Fruit fly (Drosophila melanogaster) whole organism, prepupa: ENCODE measurements around the gene sqz.

Experiments used
- Blimp-1 ChIP-seq: fragments of 200-800 bp; sonication (Bioruptor generic); optimal IDR thresholded peaks from 3 replicates; lab custom pipeline; 2017; ENCODE audit warnings: missing biosample characterization, missing genetic modification characterization, mild to moderate bottlenecking, moderate library complexity, missing genetic modification reagents
- CG10669 ChIP-seq: fragments of 200-800 bp; sonication (Bioruptor generic); optimal IDR thresholded peaks from 3 replicates; lab custom pipeline; 2018; ENCODE audit warnings: missing biosample characterization, mild to moderate bottlenecking, missing genetic modification characterization, moderate library complexity
- CG11294 ChIP-seq: fragments of 200-800 bp; sonication (Bioruptor generic); IDR thresholded peaks from 2 replicates; pipeline ENCODE4 v1.3.6; 2022; ENCODE audit warnings: missing biosample characterization, missing genetic modification characterization
- CG11762 ChIP-seq: fragments of 200-800 bp; sonication (Bioruptor generic); optimal IDR thresholded peaks from 3 replicates; lab custom pipeline; 2016; ENCODE audit warnings: missing biosample characterization, missing genetic modification characterization; ENCODE audit not compliant: insufficient read depth
- CG11902 ChIP-seq: fragments of 200-800 bp; sonication (Bioruptor generic); optimal IDR thresholded peaks from 3 replicates; lab custom pipeline; 2016; ENCODE audit warnings: missing biosample characterization, missing genetic modification characterization
- CG15336 ChIP-seq: fragments of 200-800 bp; sonication (Bioruptor generic); IDR thresholded peaks from 2 replicates; pipeline ENCODE4 v1.3.6; 2022; ENCODE audit warnings: missing biosample characterization, missing genetic modification characterization
- CG1621 ChIP-seq: fragments of 200-800 bp; sonication (Bioruptor generic); optimal IDR thresholded peaks from 3 replicates; lab custom pipeline; 2018; ENCODE audit warnings: missing biosample characterization, mild to moderate bottlenecking, missing genetic modification characterization
- CG16779 ChIP-seq: fragments of 200-800 bp; sonication (Bioruptor generic); optimal IDR thresholded peaks from 3 replicates; lab custom pipeline; 2017; ENCODE audit warnings: missing biosample characterization, mild to moderate bottlenecking, missing genetic modification characterization
- CG3032 ChIP-seq: fragments of 200-800 bp; optimal IDR thresholded peaks from 2 replicates; lab custom pipeline; 2019; ENCODE audit warnings: missing biosample characterization, mild to moderate bottlenecking, missing genetic modification characterization, moderate library complexity
- CG34406 ChIP-seq: fragments of 200-800 bp; sonication (Bioruptor generic); optimal IDR thresholded peaks from 3 replicates; lab custom pipeline; 2016; ENCODE audit warnings: missing biosample characterization, missing genetic modification characterization
- CG3919 ChIP-seq: fragments of 200-800 bp; sonication (Bioruptor generic); optimal IDR thresholded peaks from 3 replicates; lab custom pipeline; 2016; ENCODE audit warnings: missing biosample characterization, missing genetic modification characterization
- CG4318 ChIP-seq: fragments of 200-800 bp; sonication (Bioruptor generic); optimal IDR thresholded peaks from 3 replicates; lab custom pipeline; 2017; ENCODE audit warnings: missing biosample characterization, mild to moderate bottlenecking, missing genetic modification characterization
- CG6276 ChIP-seq: fragments of 200-800 bp; sonication (Bioruptor generic); optimal IDR thresholded peaks from 2 replicates; lab custom pipeline; 2017; ENCODE audit warnings: missing biosample characterization, mild to moderate bottlenecking, missing genetic modification characterization
- CG6808 ChIP-seq: fragments of 200-800 bp; sonication (Bioruptor generic); optimal IDR thresholded peaks from 3 replicates; lab custom pipeline; 2017; ENCODE audit warnings: missing biosample characterization, missing genetic modification characterization, mild to moderate bottlenecking, moderate library complexity, missing genetic modification reagents
- CG6854 ChIP-seq: fragments of 200-800 bp; sonication (Bioruptor generic); optimal IDR thresholded peaks from 2 replicates; lab custom pipeline; 2017; ENCODE audit warnings: missing biosample characterization, mild to moderate bottlenecking, missing genetic modification characterization
- CG7368 ChIP-seq: fragments of 200-800 bp; sonication (Bioruptor generic); optimal IDR thresholded peaks from 3 replicates; lab custom pipeline; 2016; ENCODE audit warnings: missing biosample characterization, missing genetic modification characterization
- CG8319 ChIP-seq: fragments of 200-800 bp; sonication (Bioruptor generic); optimal IDR thresholded peaks from 3 replicates; lab custom pipeline; 2016; ENCODE audit warnings: missing biosample characterization, missing genetic modification characterization
- CG8632 ChIP-seq: fragments of 200-800 bp; sonication (Bioruptor generic); optimal IDR thresholded peaks from 3 replicates; lab custom pipeline; 2016; ENCODE audit warnings: missing biosample characterization, missing genetic modification characterization
- CG9139 ChIP-seq: fragments of 200-800 bp; sonication (Bioruptor generic); optimal IDR thresholded peaks from 3 replicates; lab custom pipeline; 2017; ENCODE audit warnings: missing biosample characterization, mild to moderate bottlenecking, missing genetic modification characterization
- Eip75B ChIP-seq: fragments of 200-800 bp; sonication (Bioruptor generic); optimal IDR thresholded peaks from 3 replicates; lab custom pipeline; 2016; ENCODE audit warnings: missing biosample characterization, missing genetic modification characterization
- Eip78C ChIP-seq: fragments of 200-800 bp; sonication (Bioruptor generic); peaks from one replicate; lab custom pipeline; 2016; ENCODE audit warnings: missing biosample characterization, missing genetic modification characterization
- Eip93F ChIP-seq: fragments of 200-800 bp; sonication (Bioruptor generic); optimal IDR thresholded peaks from 2 replicates; lab custom pipeline; 2016; ENCODE audit warnings: missing biosample characterization, mild to moderate bottlenecking, missing genetic modification characterization
- Ets21C ChIP-seq: fragments of 200-800 bp; sonication (Bioruptor generic); optimal IDR thresholded peaks from 3 replicates; lab custom pipeline; 2016; ENCODE audit warnings: missing biosample characterization, missing genetic modification characterization
- Ets96B ChIP-seq: fragments of 200-800 bp; optimal IDR thresholded peaks from 2 replicates; lab custom pipeline; 2019; ENCODE audit warnings: missing biosample characterization, mild to moderate bottlenecking, missing genetic modification characterization, moderate library complexity
- Hr38 ChIP-seq: sonication (Bioruptor generic); optimal IDR thresholded peaks from 2 replicates; lab custom pipeline; 2016; ENCODE audit warnings: missing biosample characterization, missing genetic modification characterization
- Hr39 ChIP-seq: fragments of 200-800 bp; sonication (Bioruptor generic); optimal IDR thresholded peaks from 2 replicates; lab custom pipeline; 2016; ENCODE audit warnings: missing biosample characterization, missing genetic modification characterization
- Hr4 ChIP-seq: fragments of 200-800 bp; sonication (Bioruptor generic); optimal IDR thresholded peaks from 3 replicates; lab custom pipeline; 2016; ENCODE audit warnings: missing biosample characterization, missing genetic modification characterization
- Lpt ChIP-seq: fragments of 200-800 bp; sonication (Bioruptor generic); optimal IDR thresholded peaks from 3 replicates; lab custom pipeline; 2016; ENCODE audit warnings: missing biosample characterization, missing genetic modification characterization
- OdsH ChIP-seq: fragments of 200-800 bp; sonication (Bioruptor generic); optimal IDR thresholded peaks from 3 replicates; lab custom pipeline; 2016; ENCODE audit warnings: missing biosample characterization, missing genetic modification characterization
- Sox102F ChIP-seq: fragments of 200-800 bp; sonication (Bioruptor generic); optimal IDR thresholded peaks from 2 replicates; lab custom pipeline; 2016; ENCODE audit warnings: missing biosample characterization, mild to moderate bottlenecking, missing genetic modification characterization
- Sox14 ChIP-seq: fragments of 200-800 bp; sonication (Bioruptor generic); optimal IDR thresholded peaks from 3 replicates; lab custom pipeline; 2016; ENCODE audit warnings: missing biosample characterization, missing genetic modification characterization
- Sox15 ChIP-seq: fragments of 200-800 bp; sonication (Bioruptor generic); optimal IDR thresholded peaks from 3 replicates; lab custom pipeline; 2016; ENCODE audit warnings: missing biosample characterization, missing genetic modification characterization
- achi ChIP-seq: fragments of 200-800 bp; sonication (Bioruptor generic); optimal IDR thresholded peaks from 3 replicates; lab custom pipeline; 2016; ENCODE audit warnings: missing biosample characterization, missing genetic modification characterization
- cyc ChIP-seq: fragments of 200-800 bp; sonication (Bioruptor generic); optimal IDR thresholded peaks from 3 replicates; lab custom pipeline; 2016; ENCODE audit warnings: missing biosample characterization, missing genetic modification characterization
- dsx ChIP-seq: fragments of 200-800 bp; optimal IDR thresholded peaks from 3 replicates; lab custom pipeline; 2019; ENCODE audit warnings: missing biosample characterization, mild to moderate bottlenecking, missing genetic modification characterization, moderate library complexity; ENCODE audit not compliant: poor library complexity, severe bottlenecking
- eg ChIP-seq: fragments of 200-800 bp; sonication (Bioruptor generic); IDR thresholded peaks from 3 replicates; pipeline ENCODE4 v1.3.6; 2022; ENCODE audit warnings: missing biosample characterization, missing genetic modification characterization
- esn ChIP-seq: fragments of 200-800 bp; sonication (Bioruptor generic); optimal IDR thresholded peaks from 2 replicates; lab custom pipeline; 2016; ENCODE audit warnings: missing biosample characterization, mild to moderate bottlenecking, missing genetic modification characterization, moderate library complexity
- fd59A ChIP-seq: fragments of 200-800 bp; sonication (Bioruptor generic); optimal IDR thresholded peaks from 2 replicates; lab custom pipeline; 2017; ENCODE audit warnings: missing biosample characterization, mild to moderate bottlenecking, missing genetic modification characterization, missing genetic modification reagents
- fkh ChIP-seq: fragments of 200-800 bp; sonication (Bioruptor generic); optimal IDR thresholded peaks from 3 replicates; lab custom pipeline; 2017; ENCODE audit warnings: missing biosample characterization, mild to moderate bottlenecking, missing genetic modification characterization, moderate library complexity
- lz ChIP-seq: fragments of 200-800 bp; sonication (Bioruptor generic); optimal IDR thresholded peaks from 3 replicates; lab custom pipeline; 2016; ENCODE audit warnings: missing biosample characterization, missing genetic modification characterization
- net ChIP-seq: fragments of 200-800 bp; sonication (Bioruptor generic); optimal IDR thresholded peaks from 3 replicates; lab custom pipeline; 2016; ENCODE audit warnings: missing biosample characterization, missing genetic modification characterization
- pdm3 ChIP-seq: fragments of 200-800 bp; sonication (Bioruptor generic); optimal IDR thresholded peaks from 3 replicates; lab custom pipeline; 2016; ENCODE audit warnings: missing biosample characterization, missing genetic modification characterization
- salr ChIP-seq, 2 experiments: fragments of 200-800 bp; sonication (Bioruptor generic); optimal IDR thresholded peaks; 3 replicates each; lab custom pipeline; 2016 to 2018; ENCODE audit warnings: missing biosample characterization in 2 of 2, missing genetic modification characterization in 2 of 2, mild to moderate bottlenecking in 1 of 2
- spab ChIP-seq: fragments of 200-800 bp; sonication (Bioruptor generic); optimal IDR thresholded peaks from 2 replicates; lab custom pipeline; 2017; ENCODE audit warnings: missing biosample characterization, mild to moderate bottlenecking, missing genetic modification characterization, missing genetic modification reagents
- ss ChIP-seq, 2 experiments: fragments of 200-800 bp; sonication (Bioruptor generic); optimal IDR thresholded peaks; 2 replicates in 1 of 2; 3 replicates in 1 of 2; lab custom pipeline; 2017 to 2018; ENCODE audit warnings: mild to moderate bottlenecking in 2 of 2, missing biosample characterization in 2 of 2, missing genetic modification characterization in 2 of 2, moderate library complexity in 1 of 2
- vri ChIP-seq: fragments of 200-800 bp; sonication (Bioruptor generic); optimal IDR thresholded peaks from 3 replicates; lab custom pipeline; 2016; ENCODE audit warnings: missing biosample characterization, mild to moderate bottlenecking, missing genetic modification characterization

Gene sqz

DNA sequence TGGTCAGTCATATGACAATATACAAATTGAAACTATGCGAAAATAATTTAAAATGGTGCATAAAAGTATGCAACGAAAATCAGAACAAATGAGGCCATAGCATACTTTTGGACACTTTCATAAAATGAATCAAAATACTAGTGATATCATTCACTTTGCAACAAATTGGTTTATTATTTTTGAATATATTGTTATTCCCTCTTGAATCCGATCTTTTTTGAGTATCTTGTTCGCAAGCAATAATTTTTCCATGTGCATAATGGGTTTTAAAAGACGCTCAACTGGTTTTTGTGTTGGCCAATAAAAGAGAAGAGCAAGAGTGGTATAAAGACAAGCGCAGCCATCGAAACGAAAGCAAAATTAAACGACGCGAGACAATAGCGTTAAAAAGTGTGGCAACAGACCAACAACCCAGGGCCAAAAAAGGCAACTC is 23.7 kb downstream of the sqz start (continued):
- TF ChIP-seq CG11294 (no peak), CG15336 (GFP tag; lab: Robert Waterston, UW) (peak; percentile 74), esn (GFP tag; lab: Kevin White, UChicago) (peak; percentile 91), CG16779 (tag; lab: Kevin White, UChicago) (peak; percentile 55), spab (GFP tag; lab: Kevin White, UChicago) (peak; percentile 61), lz (peak; percentile 84), Eip75B (peak; percentile 72), CG3919 (GFP tag; lab: Kevin White, UChicago) (peak; percentile 90)

DNA sequence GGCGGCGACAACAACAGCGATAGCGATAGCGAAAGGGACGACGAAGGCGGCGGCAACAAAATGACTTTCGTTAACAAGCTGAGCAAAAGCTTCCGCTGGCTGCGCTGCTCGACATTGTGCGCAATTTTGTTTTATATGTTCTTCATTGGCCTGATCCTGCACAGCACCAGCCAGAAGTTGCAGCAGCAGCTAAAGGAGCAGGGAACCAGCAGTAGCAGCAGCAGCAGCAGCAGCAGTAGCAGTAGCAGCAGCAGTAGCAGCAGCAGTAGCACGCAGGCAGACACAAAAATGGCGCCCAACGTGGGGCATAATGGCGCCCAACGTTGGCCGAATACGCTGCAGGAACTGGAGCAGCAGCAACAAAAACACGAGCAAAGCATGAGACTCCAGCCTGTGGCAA is 26.0 kb downstream of the sqz start:
- TF ChIP-seq eg (GFP tag; lab: Robert Waterston, UW) (no peak), Eip93F (GFP tag; lab: Kevin White, UChicago) (no peak), CG6854 (no peak), Ets96B (tag; lab: Kevin White, UChicago) (no peak), salr (GFP tag; optimal IDR thresholded peaks at IDR 0.05; lab: Kevin White, UChicago) (no peak), CG3032 (no peak)

DNA sequence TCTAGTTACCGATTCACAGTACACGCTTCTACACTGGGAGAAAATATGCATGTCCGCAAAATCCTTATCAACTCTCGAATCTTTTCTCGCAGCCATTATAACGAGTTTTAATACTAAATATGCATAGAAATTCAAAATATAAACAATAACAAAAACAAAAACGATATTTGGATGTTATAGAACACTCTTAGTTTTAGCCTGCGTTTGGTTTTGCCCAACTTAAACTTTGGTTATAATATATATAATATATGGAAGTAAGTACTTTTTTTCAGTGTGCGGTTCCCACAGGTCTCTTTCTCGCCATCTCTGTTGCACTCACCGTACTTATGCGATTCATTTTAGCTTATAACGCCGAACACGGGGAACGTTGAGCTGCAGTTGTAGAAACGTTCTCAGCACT is 47.8 kb downstream of the sqz start, which contains the start of gene cry:
TSS of gene cry (plus strand) at position 377 of the 400 bp plus-strand sequence.
- no peak for TF ChIP-seq Eip93F (GFP tag; lab: Kevin White, UChicago)
- TF ChIP-seq CG3032, result peak; percentile 90
- TF ChIP-seq pdm3 (GFP tag; lab: Kevin White, UChicago), result peak; percentile 84
- TF ChIP-seq cyc, result peak; percentile 80
- peak; percentile 87 for TF ChIP-seq CG15336 (GFP tag; lab: Robert Waterston, UW)
- peak; percentile 60 for TF ChIP-seq Sox102F (GFP tag; lab: Kevin White, UChicago)
- peak; percentile 97 for TF ChIP-seq Eip78C
- peak; percentile 79 for TF ChIP-seq Sox15 (GFP tag; lab: Kevin White, UChicago)
- peak; percentile 85 for TF ChIP-seq CG9139 (GFP tag; lab: Kevin White, UChicago)
- peak; percentile 93 for TF ChIP-seq fd59A (GFP tag; lab: Kevin White, UChicago)
- TF ChIP-seq CG6808 (GFP tag; lab: Kevin White, UChicago), result peak; percentile 89
- peak; percentile 72 for TF ChIP-seq Hr39 (GFP tag; lab: Kevin White, UChicago)
- peak; percentile 88 for TF ChIP-seq CG11762 (GFP tag; lab: Kevin White, UChicago)
- TF ChIP-seq CG6854, result peak; percentile 40
- TF ChIP-seq esn (GFP tag; lab: Kevin White, UChicago), result peak; percentile 84
- TF ChIP-seq CG11294, result peak; percentile 78
- peak; percentile 80 for TF ChIP-seq lz
- TF ChIP-seq Hr4 (GFP tag; lab: Kevin White, UChicago), result peak; percentile 85
- TF ChIP-seq Hr38 (GFP tag; lab: Kevin White, UChicago), result no peak
- TF ChIP-seq Ets96B (tag; lab: Kevin White, UChicago), result peak; percentile 94
- TF ChIP-seq CG1621 (tag; lab: Kevin White, UChicago), result peak; percentile 86
- TF ChIP-seq CG6276 (GFP tag; lab: Kevin White, UChicago), result peak; percentile 90
- peak; percentile 84 for TF ChIP-seq CG34406 (GFP tag; lab: Kevin White, UChicago)
- TF ChIP-seq spab (GFP tag; lab: Kevin White, UChicago), result peak; percentile 91
- TF ChIP-seq OdsH, result peak; percentile 94
- TF ChIP-seq CG8319 (GFP tag; lab: Kevin White, UChicago), result peak; percentile 74
- TF ChIP-seq CG11902, result peak; percentile 81
- TF ChIP-seq fkh (GFP tag; lab: Kevin White, UChicago), result no peak
- TF ChIP-seq CG4318 (GFP tag; lab: Kevin White, UChicago), result peak; percentile 88
- TF ChIP-seq CG8632 (GFP tag; lab: Kevin White, UChicago), result peak; percentile 84
- peak; percentile 84 to 89 for TF ChIP-seq salr (GFP tag; optimal IDR thresholded peaks at IDR 0.05; lab: Kevin White, UChicago)
- TF ChIP-seq achi, result peak; percentile 92
- TF ChIP-seq Sox14 (GFP tag; lab: Kevin White, UChicago), result peak; percentile 86
- peak; percentile 74 for TF ChIP-seq CG7368 (GFP tag; lab: Kevin White, UChicago)
- peak; percentile 86 for TF ChIP-seq net (GFP tag; lab: Kevin White, UChicago)
- peak; percentile 89 for TF ChIP-seq dsx (GFP tag; lab: Kevin White, UChicago)
- peak; percentile 86 for TF ChIP-seq Lpt (GFP tag; lab: Kevin White, UChicago)
- TF ChIP-seq ss (GFP tag; optimal IDR thresholded peaks at IDR 0.05; lab: Kevin White, UChicago), result peak; percentile 89 to 95
- peak; percentile 34 for TF ChIP-seq vri (GFP tag; lab: Kevin White, UChicago)
- TF ChIP-seq Blimp-1 (GFP tag; lab: Kevin White, UChicago), result peak; percentile 45
- peak; percentile 59 for TF ChIP-seq Ets21C (GFP tag; lab: Kevin White, UChicago)
- TF ChIP-seq CG10669, result peak; percentile 92
